1 worm cellular context compared by ENCODE assay signal in genomic region chrX:13633876-13634479, ce11.
TF ChIP-seq lines count a peak whose summit lies in the region.

No protein-coding gene starts in this region.

TF ChIP-seq in whole organism, L1 larva, 84 proteins besides CTCF, POLR2A, EP300 and RAD21 (continued from another document):
- TF ChIP-seq nhr-19 (GFP tag; conservative IDR thresholded peaks at IDR 0.05; lab: Robert Waterston, UW), result peak; percentile 33; the same call in 1 of the 2 replicates
- TF ChIP-seq unc-98 (GFP tag; IDR thresholded peaks at IDR 0.05; lab: Robert Waterston, UW), result no peak
- TF ChIP-seq nhr-76 (tag; optimal IDR thresholded peaks at IDR 0.05; lab: Kevin White, UChicago), result no peak
- TF ChIP-seq grh-1 (GFP tag; IDR thresholded peaks at IDR 0.05; lab: Robert Waterston, UW), result no peak
- TF ChIP-seq nhr-71 (tag; optimal IDR thresholded peaks at IDR 0.05; lab: Kevin White, UChicago), result peak; percentile 52
- TF ChIP-seq ces-1 (GFP tag; optimal IDR thresholded peaks at IDR 0.05; lab: Kevin White, UChicago), result no peak
- no peak for TF ChIP-seq nhr-28 (tag; optimal IDR thresholded peaks at IDR 0.05; lab: Kevin White, UChicago)
- TF ChIP-seq hlh-4 (tag; optimal IDR thresholded peaks at IDR 0.05; lab: Kevin White, UChicago), result no peak
